Fruit fly (Drosophila melanogaster): ENCODE data around the gene Tango10.

The Tango10 gene

dm6 chrX:11714529-11715262 is 5.3 kb upstream of the Tango10 start (continued):
- TF ChIP-seq croc (GFP tag; conservative IDR thresholded peaks at IDR 0.05) (0 out of 3 replicates have a peak, but pooled peaks have one; percentile 20), tio (GFP tag; optimal IDR thresholded peaks at IDR 0.05) (no peak), Hey (tag; optimal IDR thresholded peaks at IDR 0.05) (no peak), Antp (GFP tag; optimal IDR thresholded peaks at IDR 0.05) (peak; percentile 77), Xbp1 (GFP tag; optimal IDR thresholded peaks at IDR 0.05) (peak; percentile 58), Nf-YC (tag; optimal IDR thresholded peaks at IDR 0.05) (peak; percentile 67), NC2α (GFP tag; optimal IDR thresholded peaks at IDR 0.05) (peak; percentile 64), ato (GFP tag; IDR thresholded peaks at IDR 0.05; ENCODE audit: partially characterized antibody) (peak; percentile 31; the same call in 1 of the 2 replicates), CG43689 (GFP tag; IDR thresholded peaks at IDR 0.05) (no peak), chif (GFP tag; optimal IDR thresholded peaks at IDR 0.05) (peak in 1 of 2 experiments; percentile 43), CG17361 (GFP tag; IDR thresholded peaks at IDR 0.05) (peak; percentile 75; the same call in 2 of the 3 replicates), CG42726 (GFP tag; IDR thresholded peaks at IDR 0.05; ENCODE audit: partially characterized antibody) (no peak), CG11723 (GFP tag; optimal IDR thresholded peaks at IDR 0.05) (peak; percentile 9), CG15073 (GFP tag; optimal IDR thresholded peaks at IDR 0.05) (no peak), slbo (GFP tag; IDR thresholded peaks at IDR 0.05) (peak; percentile 84), CG17568 (GFP tag; optimal IDR thresholded peaks at IDR 0.05) (peak; percentile 2), gro (GFP tag; optimal IDR thresholded peaks at IDR 0.05) (peak; percentile 44), Jarid2 (GFP tag; optimal IDR thresholded peaks at IDR 0.05) (peak; percentile 60), jigr1 (GFP tag; IDR thresholded peaks at IDR 0.05) (no peak; the same call in 2 of the 3 replicates), CG16863 (GFP tag; optimal IDR thresholded peaks at IDR 0.05) (peak; percentile 68), CG4282 (GFP tag; optimal IDR thresholded peaks at IDR 0.05) (no peak), so (GFP tag; IDR thresholded peaks at IDR 0.05) (0 out of 3 replicates have a peak, but pooled peaks have one; percentile 69), CG17912 (GFP tag; optimal IDR thresholded peaks at IDR 0.05) (peak; percentile 32), CG11247 (GFP tag; IDR thresholded peaks at IDR 0.05) (peak; percentile 65), CG4820 (GFP tag; optimal IDR thresholded peaks at IDR 0.05) (peak; percentile 100), B-H2 (GFP tag; optimal IDR thresholded peaks at IDR 0.05) (peak; percentile 39), zen2 (GFP tag; IDR thresholded peaks at IDR 0.05; ENCODE audit: partially characterized antibody) (no peak), p53 (GFP tag; optimal IDR thresholded peaks at IDR 0.05) (no peak), gem (tag; optimal IDR thresholded peaks at IDR 0.05) (peak; percentile 71), fd102C (GFP tag; optimal IDR thresholded peaks at IDR 0.05) (no peak), CG18599 (GFP tag; optimal IDR thresholded peaks at IDR 0.05) (peak; percentile 77), CG2116 (GFP tag; optimal IDR thresholded peaks at IDR 0.05) (no peak), sc (optimal IDR thresholded peaks at IDR 0.05) (no peak), sc (GFP tag; optimal IDR thresholded peaks at IDR 0.05) (peak; percentile 33), gfzf (GFP tag; optimal IDR thresholded peaks at IDR 0.05) (no peak), CG6765 (GFP tag; optimal IDR thresholded peaks at IDR 0.05) (peak; percentile 1), CG3838 (GFP tag; optimal IDR thresholded peaks at IDR 0.05) (peak; percentile 54), CTCF (GFP tag; optimal IDR thresholded peaks at IDR 0.05) (peak; percentile 84), en (GFP tag; optimal IDR thresholded peaks at IDR 0.05) (no peak), Aef1 (GFP tag; IDR thresholded peaks at IDR 0.05) (peak; percentile 61), HLH4C (GFP tag; IDR thresholded peaks at IDR 0.05; ENCODE audit: partially characterized antibody) (no peak), Gsc (GFP tag; IDR thresholded peaks at IDR 0.05) (no peak), twi (tag; optimal IDR thresholded peaks at IDR 0.05) (peak; percentile 39), sima (GFP tag; optimal IDR thresholded peaks at IDR 0.05) (no peak), NC2β (GFP tag; optimal IDR thresholded peaks at IDR 0.05) (peak; percentile 23), CG11504 (tag; optimal IDR thresholded peaks at IDR 0.05) (peak; percentile 71), sna (GFP tag; IDR thresholded peaks at IDR 0.05; ENCODE audit: partially characterized antibody) (no peak), onecut (GFP tag; IDR thresholded peaks at IDR 0.05) (peak; percentile 59; the same call in 1 of the 2 replicates), gt (GFP tag; IDR thresholded peaks at IDR 0.05) (0 out of 2 replicates have a peak, but pooled peaks have one; percentile 18), vvl (GFP tag; IDR thresholded peaks at IDR 0.05) (peak; percentile 62)
